Fruit fly (Drosophila melanogaster): ENCODE measurements around the gene Sec20.

Sec20 gene

dm6 chr3R:5797709-5798108 is 26.6 kb downstream of the Sec20 start:
- TF ChIP-seq usp (GFP tag; optimal IDR thresholded peaks at IDR 0.05), result no peak

dm6 chr3R:5794267-5795089 is 29.9 kb downstream of the Sec20 start, which contains the start of the genes PSMG1 and CG10979:
PSMG1 (minus strand) TSS chr3R:5794317.
CG10979 (plus strand) TSS chr3R:5794705.
- TF ChIP-seq fru (GFP tag; optimal IDR thresholded peaks at IDR 0.05), result no peak
- TF ChIP-seq Rel (GFP tag; optimal IDR thresholded peaks at IDR 0.05), result no peak
- no peak for TF ChIP-seq Rel (tag; optimal IDR thresholded peaks at IDR 0.05)
- no peak for TF ChIP-seq CG32264 (GFP tag; optimal IDR thresholded peaks at IDR 0.05)

dm6 chr3R:5791497-5791896 is 32.8 kb downstream of the Sec20 start, which contains the start of gene Hpf1:
Hpf1 (plus strand) TSS chr3R:5791879.
- peak; percentile 98 for TF ChIP-seq sv (GFP tag; optimal IDR thresholded peaks at IDR 0.05)
- no peak for TF ChIP-seq usp (GFP tag; optimal IDR thresholded peaks at IDR 0.05)
- peak; percentile 63 for TF ChIP-seq jim (GFP tag; optimal IDR thresholded peaks at IDR 0.05)
- peak; percentile 94 for TF ChIP-seq Rel (GFP tag; optimal IDR thresholded peaks at IDR 0.05)
- TF ChIP-seq Rel (tag; optimal IDR thresholded peaks at IDR 0.05), result peak; percentile 92
- TF ChIP-seq tai (GFP tag; optimal IDR thresholded peaks at IDR 0.05), result no peak
- TF ChIP-seq br (GFP tag; optimal IDR thresholded peaks at IDR 0.05), result peak; percentile 99
- TF ChIP-seq Hr83 (GFP tag; optimal IDR thresholded peaks at IDR 0.05; ENCODE audit: poor library complexity, severe bottlenecking), result peak; percentile 86
- TF ChIP-seq Hnf4 (GFP tag; optimal IDR thresholded peaks at IDR 0.05), result peak; percentile 99
- TF ChIP-seq foxo (GFP tag; optimal IDR thresholded peaks at IDR 0.05), result peak; percentile 96 to 99
- peak; percentile 21 for TF ChIP-seq Myc (optimal IDR thresholded peaks at IDR 0.05)
- TF ChIP-seq CrebA (GFP tag; optimal IDR thresholded peaks at IDR 0.05; ENCODE audit: borderline replicate concordance), result no peak
- TF ChIP-seq Sp1 (GFP tag; optimal IDR thresholded peaks at IDR 0.05), result peak; percentile 99
- peak; percentile 100 for TF ChIP-seq rgr (GFP tag; optimal IDR thresholded peaks at IDR 0.05)
- TF ChIP-seq Jra (GFP tag; optimal IDR thresholded peaks at IDR 0.05), result peak; percentile 98
- TF ChIP-seq Abd-B (GFP tag; optimal IDR thresholded peaks at IDR 0.05), result no peak
- TF ChIP-seq sage (GFP tag; optimal IDR thresholded peaks at IDR 0.05), result peak; percentile 97
- peak; percentile 98 for TF ChIP-seq woc (GFP tag; optimal IDR thresholded peaks at IDR 0.05)
- TF ChIP-seq psq (GFP tag; optimal IDR thresholded peaks at IDR 0.05), result peak; percentile 98
- TF ChIP-seq h (GFP tag; optimal IDR thresholded peaks at IDR 0.05), result peak; percentile 99
- peak; percentile 92 for TF ChIP-seq Mio (GFP tag; optimal IDR thresholded peaks at IDR 0.05)
- TF ChIP-seq OdsH (GFP tag; optimal IDR thresholded peaks at IDR 0.05), result peak; percentile 99
- TF ChIP-seq dmrt93B (GFP tag; optimal IDR thresholded peaks at IDR 0.05), result peak; percentile 98
- TF ChIP-seq N (GFP tag; optimal IDR thresholded peaks at IDR 0.05), result no peak
- peak; percentile 95 for TF ChIP-seq dsf (GFP tag; optimal IDR thresholded peaks at IDR 0.05; ENCODE audit: borderline replicate concordance)
- peak; percentile 99 for TF ChIP-seq ey (GFP tag; optimal IDR thresholded peaks at IDR 0.05)
- TF ChIP-seq fru (GFP tag; optimal IDR thresholded peaks at IDR 0.05), result peak; percentile 99
- TF ChIP-seq brk (GFP tag; optimal IDR thresholded peaks at IDR 0.05), result no peak
- TF ChIP-seq dl (GFP tag; optimal IDR thresholded peaks at IDR 0.05; ENCODE audit: insufficient read depth in 1 of 2, partially characterized antibody in 2 of 2), result no peak
- peak; percentile 98 for TF ChIP-seq CG32264 (GFP tag; optimal IDR thresholded peaks at IDR 0.05)
- TF ChIP-seq GATAd (GFP tag; optimal IDR thresholded peaks at IDR 0.05), result peak; percentile 96
- peak; percentile 99 for TF ChIP-seq HLH106 (tag; optimal IDR thresholded peaks at IDR 0.05)
- TF ChIP-seq CG9705 (GFP tag; optimal IDR thresholded peaks at IDR 0.05), result peak; percentile 98

Measured in whole organism, wandering third instar larva.